Worm (Caenorhabditis elegans) whole organism, L4 larva: Measurements from ENCODE around the gene uggt-1.

ENCODE experiments used
- ctbp-1 ChIP-seq: fragments of 200-800 bp; sonication (Bioruptor generic); IDR thresholded peaks from 2 replicates; pipeline ENCODE4 v1.3.6; 2022; ENCODE audit warnings: missing genetic modification reagents, missing genetic modification characterization, missing compliant biosample characterization
- hif-1 ChIP-seq, 2 experiments: sonication (generic microtip); optimal IDR thresholded peaks; 2 replicates each; lab custom pipeline; 2016 to 2017; ENCODE audit warnings: missing compliant biosample characterization in 2 of 2, missing genetic modification characterization in 2 of 2, missing genetic modification reagents in 2 of 2, missing genotype in 2 of 2, mild to moderate bottlenecking in 1 of 2
- mdl-1 ChIP-seq, 2 experiments: fragments of 150-350 bp in 1 of 2; sonication (generic microtip) in 1 of 2; optimal IDR thresholded peaks; 2 replicates each; lab custom pipeline; 2014 to 2017; ENCODE audit warnings: missing biosample characterization in 2 of 2, missing genetic modification characterization in 2 of 2
- nhr-25 ChIP-seq: sonication (generic microtip); optimal IDR thresholded peaks from 2 replicates; lab custom pipeline; 2017; ENCODE audit warnings: missing genetic modification characterization, mild to moderate bottlenecking, missing compliant biosample characterization, antibody characterized with exemption, moderate library complexity, borderline replicate concordance; ENCODE audit not compliant: insufficient read depth
- pha-4 ChIP-seq, 2 experiments: fragments of 150-350 bp in 1 of 2; fragments of 200-800 bp in 1 of 2; sonication (Bioruptor generic) in 1 of 2; IDR thresholded peaks in 1 of 2; optimal IDR thresholded peaks in 1 of 2; 2 replicates each; pipeline versions ENCODE4 v1.3.6 to Lab custom; 2014 to 2022; ENCODE audit warnings: missing genetic modification characterization in 2 of 2, missing genetic modification reagents in 2 of 2, missing biosample characterization in 1 of 2, missing compliant biosample characterization in 1 of 2
- snpc-4 ChIP-seq: fragments of 150-350 bp; optimal IDR thresholded peaks from 2 replicates; lab custom pipeline; 2014; ENCODE audit warnings: missing biosample characterization, missing genetic modification characterization

- no peak for TF ChIP-seq snpc-4 (tag; lab: Kevin White, UChicago)
- TF ChIP-seq mdl-1 (tag; optimal IDR thresholded peaks at IDR 0.05; lab: Kevin White, UChicago), result no peak
- TF ChIP-seq nhr-25 (tag; lab: Kevin White, UChicago), result no peak
- no peak for TF ChIP-seq hif-1 (tag; optimal IDR thresholded peaks at IDR 0.05; lab: Kevin White, UChicago)
- TF ChIP-seq ctbp-1 (GFP tag; lab: Robert Waterston, UW), result no peak
- no peak for TF ChIP-seq pha-4 (GFP tag; IDR thresholded peaks at IDR 0.05; lab: Robert Waterston, UW)
- TF ChIP-seq pha-4 (tag; optimal IDR thresholded peaks at IDR 0.05; lab: Kevin White, UChicago), result no peak
Measured at ce11 chrX:7478948-7479347, 21.8 kb downstream of the uggt-1 start, which contains the start of gene mek-1.
